Fruit fly (Drosophila melanogaster) whole organism, embryonic: Measurements from ENCODE around the gene CG9760.

ENCODE experiments used
- B-H1 ChIP-seq: fragments of 200-800 bp; sonication (Bioruptor generic); IDR thresholded peaks from 3 replicates; pipeline ENCODE4 v1.3.6; 2022; ENCODE audit warnings: missing biosample characterization, missing genetic modification characterization
- BEAF-32 ChIP-seq: fragments of 200-800 bp; sonication (Bioruptor generic); optimal IDR thresholded peaks from 3 replicates; lab custom pipeline; 2017; ENCODE audit warnings: missing biosample characterization, missing genetic modification characterization, mild to moderate bottlenecking, moderate library complexity, missing genetic modification reagents
- Bgb ChIP-seq: fragments of 200-800 bp; sonication (Bioruptor generic); IDR thresholded peaks from 2 replicates; pipeline ENCODE4 v1.3.6; 2022; ENCODE audit warnings: missing biosample characterization, missing genetic modification characterization; ENCODE audit not compliant: partially characterized antibody
- CG10274 ChIP-seq: fragments of 200-800 bp; sonication (Bioruptor generic); optimal IDR thresholded peaks from 3 replicates; lab custom pipeline; 2017; ENCODE audit warnings: missing biosample characterization, mild to moderate bottlenecking, missing genetic modification characterization
- CG10366 ChIP-seq: fragments of 200-800 bp; sonication (Bioruptor generic); IDR thresholded peaks from 2 replicates; pipeline ENCODE4 v1.3.6; 2022; ENCODE audit warnings: missing biosample characterization, missing genetic modification characterization
- CG10654 ChIP-seq: fragments of 200-800 bp; sonication (Bioruptor generic); optimal IDR thresholded peaks from 2 replicates; lab custom pipeline; 2016; ENCODE audit warnings: missing biosample characterization, missing genetic modification characterization
- CG15514 ChIP-seq: fragments of 200-800 bp; sonication (Bioruptor generic); optimal IDR thresholded peaks from 3 replicates; lab custom pipeline; 2017; ENCODE audit warnings: missing biosample characterization, missing genetic modification characterization, mild to moderate bottlenecking, moderate library complexity, missing genetic modification reagents
- CG1602 ChIP-seq: fragments of 200-800 bp; sonication (Bioruptor generic); optimal IDR thresholded peaks from 3 replicates; lab custom pipeline; 2016; ENCODE audit warnings: missing biosample characterization, missing genetic modification characterization
- CG17612 ChIP-seq: fragments of 200-800 bp; sonication (Bioruptor generic); IDR thresholded peaks from 2 replicates; pipeline ENCODE4 v1.3.6; 2022; ENCODE audit warnings: missing biosample characterization, missing genetic modification characterization
- CG2875 ChIP-seq: fragments of 200-800 bp; sonication (Bioruptor generic); optimal IDR thresholded peaks from 2 replicates; lab custom pipeline; 2017; ENCODE audit warnings: missing biosample characterization, mild to moderate bottlenecking, missing genetic modification characterization, missing genetic modification reagents
- CG32532 ChIP-seq: fragments of 200-800 bp; sonication (Bioruptor generic); IDR thresholded peaks from 2 replicates; pipeline ENCODE4 v1.3.6; 2022; ENCODE audit warnings: missing biosample characterization, missing genetic modification characterization
- CG34224 ChIP-seq: fragments of 200-800 bp; sonication (Bioruptor generic); IDR thresholded peaks from 3 replicates; pipeline ENCODE4 v1.3.6; 2022; ENCODE audit warnings: missing biosample characterization, missing genetic modification characterization; ENCODE audit not compliant: partially characterized antibody
- CG5953 ChIP-seq: fragments of 200-800 bp; sonication (Bioruptor generic); IDR thresholded peaks from 2 replicates; pipeline ENCODE4 v1.3.6; 2022; ENCODE audit warnings: missing biosample characterization, missing genetic modification characterization
- CG7372 ChIP-seq: fragments of 200-800 bp; sonication (Bioruptor generic); IDR thresholded peaks from 2 replicates; pipeline ENCODE4 v1.3.6; 2022; ENCODE audit warnings: missing biosample characterization, missing genetic modification characterization
- CG7556 ChIP-seq: fragments of 200-800 bp; sonication (Bioruptor generic); optimal IDR thresholded peaks from 2 replicates; lab custom pipeline; 2017; ENCODE audit warnings: missing biosample characterization, mild to moderate bottlenecking, missing genetic modification characterization
- CG7928 ChIP-seq: fragments of 200-800 bp; sonication (Bioruptor generic); optimal IDR thresholded peaks from 2 replicates; lab custom pipeline; 2017; ENCODE audit warnings: missing biosample characterization, mild to moderate bottlenecking, missing genetic modification characterization
- CG8089 ChIP-seq: fragments of 200-800 bp; sonication (Bioruptor generic); optimal IDR thresholded peaks from 3 replicates; lab custom pipeline; 2016; ENCODE audit warnings: missing biosample characterization, missing genetic modification characterization
- CG9609 ChIP-seq: fragments of 200-800 bp; sonication (Bioruptor generic); optimal IDR thresholded peaks from 3 replicates; lab custom pipeline; 2016; ENCODE audit warnings: missing biosample characterization, missing genetic modification characterization
- Dip2 ChIP-seq: fragments of 200-800 bp; sonication (Bioruptor generic); IDR thresholded peaks from 2 replicates; pipeline ENCODE4 v1.3.6; 2022; ENCODE audit warnings: missing biosample characterization, missing genetic modification characterization
- Doc2 ChIP-seq: fragments of 200-800 bp; sonication (Bioruptor generic); IDR thresholded peaks from 2 replicates; pipeline ENCODE4 v1.3.6; 2022; ENCODE audit warnings: missing biosample characterization, missing genetic modification characterization
- Drgx ChIP-seq: fragments of 200-800 bp; sonication (Bioruptor generic); IDR thresholded peaks from 2 replicates; pipeline ENCODE4 v1.3.6; 2022; ENCODE audit warnings: missing biosample characterization, missing genetic modification characterization
- Fer1 ChIP-seq: fragments of 200-800 bp; sonication (Bioruptor generic); optimal IDR thresholded peaks from 2 replicates; lab custom pipeline; 2017; ENCODE audit warnings: missing biosample characterization, mild to moderate bottlenecking, missing genetic modification characterization
- HmgD ChIP-seq: fragments of 200-800 bp; sonication (Bioruptor generic); optimal IDR thresholded peaks from 3 replicates; lab custom pipeline; 2016; ENCODE audit warnings: missing biosample characterization, missing genetic modification characterization
- Max ChIP-seq: fragments of 200-800 bp; sonication (Bioruptor generic); optimal IDR thresholded peaks from 2 replicates; lab custom pipeline; 2016; ENCODE audit warnings: missing biosample characterization, mild to moderate bottlenecking, missing genetic modification characterization
- Sox102F ChIP-seq: fragments of 200-800 bp; sonication (Bioruptor generic); optimal IDR thresholded peaks from 2 replicates; lab custom pipeline; 2018; ENCODE audit warnings: missing biosample characterization, mild to moderate bottlenecking, missing genetic modification characterization, moderate library complexity
- Taf1 ChIP-seq: fragments of 200-800 bp; sonication (Bioruptor generic); IDR thresholded peaks from 2 replicates; pipeline ENCODE4 v1.3.6; 2022; ENCODE audit warnings: missing biosample characterization, missing genetic modification characterization
- crp ChIP-seq, 2 experiments: fragments of 200-800 bp; sonication (Bioruptor generic); optimal IDR thresholded peaks; 2 replicates in 1 of 2; 3 replicates in 1 of 2; lab custom pipeline; 2017; ENCODE audit warnings: missing biosample characterization in 2 of 2, missing genetic modification characterization in 2 of 2, mild to moderate bottlenecking in 1 of 2, moderate library complexity in 1 of 2
- dati ChIP-seq: fragments of 200-800 bp; sonication (Bioruptor generic); IDR thresholded peaks from 2 replicates; pipeline ENCODE4 v1.3.6; 2022; ENCODE audit warnings: missing biosample characterization, missing genetic modification characterization
- fd64A ChIP-seq: fragments of 200-800 bp; sonication (Bioruptor generic); optimal IDR thresholded peaks from 3 replicates; lab custom pipeline; 2018; ENCODE audit warnings: missing biosample characterization, mild to moderate bottlenecking, missing genetic modification characterization
- gcm2 ChIP-seq: fragments of 200-800 bp; sonication (Bioruptor generic); optimal IDR thresholded peaks from 2 replicates; lab custom pipeline; 2016; ENCODE audit warnings: missing biosample characterization, missing genetic modification characterization
- gfzf ChIP-seq: fragments of 200-800 bp; sonication (Bioruptor generic); optimal IDR thresholded peaks from 2 replicates; lab custom pipeline; 2016; ENCODE audit warnings: missing biosample characterization, mild to moderate bottlenecking, missing genetic modification characterization, moderate library complexity
- gsb-n ChIP-seq: fragments of 200-800 bp; sonication (Bioruptor generic); optimal IDR thresholded peaks from 3 replicates; lab custom pipeline; 2018; ENCODE audit warnings: missing biosample characterization, mild to moderate bottlenecking, missing genetic modification characterization
- gt ChIP-seq: fragments of 200-800 bp; sonication (Bioruptor generic); IDR thresholded peaks from 2 replicates; pipeline ENCODE4 v1.3.6; 2022; ENCODE audit warnings: missing biosample characterization, missing genetic modification characterization
- hkb ChIP-seq, 2 experiments: fragments of 200-800 bp in 1 of 2; fragments of >200 bp in 1 of 2; sonication (Bioruptor generic) in 1 of 2; IDR thresholded peaks in 1 of 2; optimal IDR thresholded peaks in 1 of 2; 2 replicates each; pipeline versions ENCODE4 v1.3.6 to Lab custom; 2017 to 2022; ENCODE audit warnings: missing biosample characterization in 1 of 2, missing genetic modification characterization in 1 of 2
- hth ChIP-seq: fragments of >200 bp; optimal IDR thresholded peaks from 2 replicates; lab custom pipeline; 2017; ENCODE audit warnings: inconsistent platforms
- kah ChIP-seq: fragments of 200-800 bp; sonication (Bioruptor generic); optimal IDR thresholded peaks from 2 replicates; lab custom pipeline; 2018; ENCODE audit warnings: missing biosample characterization, mild to moderate bottlenecking, missing genetic modification characterization
- klu ChIP-seq: fragments of 200-800 bp; sonication (Bioruptor generic); IDR thresholded peaks from 2 replicates; pipeline ENCODE4 v1.3.6; 2022; ENCODE audit warnings: missing biosample characterization, missing genetic modification characterization
- kni ChIP-seq: fragments of 200-800 bp; sonication (Bioruptor generic); optimal IDR thresholded peaks from 3 replicates; lab custom pipeline; 2017; ENCODE audit warnings: mild to moderate bottlenecking, missing biosample characterization, missing genetic modification reagents, missing genetic modification characterization
- lab ChIP-seq: fragments of 200-800 bp; sonication (Bioruptor generic); optimal IDR thresholded peaks from 3 replicates; lab custom pipeline; 2017; ENCODE audit warnings: missing biosample characterization, missing genetic modification characterization, mild to moderate bottlenecking, moderate library complexity, missing genetic modification reagents
- lmd ChIP-seq: fragments of 200-800 bp; sonication (Bioruptor generic); IDR thresholded peaks from 2 replicates; pipeline ENCODE4 v1.3.6; 2022; ENCODE audit warnings: missing biosample characterization, missing genetic modification characterization
- maf-S ChIP-seq: fragments of 200-800 bp; sonication (Bioruptor generic); optimal IDR thresholded peaks from 2 replicates; lab custom pipeline; 2016; ENCODE audit warnings: missing biosample characterization, missing genetic modification characterization
- mirr ChIP-seq: fragments of 200-800 bp; sonication (Bioruptor generic); optimal IDR thresholded peaks from 3 replicates; lab custom pipeline; 2018; ENCODE audit warnings: missing biosample characterization, mild to moderate bottlenecking, missing genetic modification characterization
- nmo ChIP-seq: fragments of 200-800 bp; sonication (Bioruptor generic); optimal IDR thresholded peaks from 2 replicates; lab custom pipeline; 2018; ENCODE audit warnings: missing biosample characterization, mild to moderate bottlenecking, missing genetic modification characterization, moderate library complexity
- pan ChIP-seq, 4 experiments: fragments of >200 bp in 3 of 4; fragments of 200-800 bp in 1 of 4; sonication (Bioruptor generic) in 1 of 4; optimal IDR thresholded peaks in 3 of 4; IDR thresholded peaks in 1 of 4; 2 replicates each; pipeline versions ENCODE4 v1.3.6 to Lab custom; 2017 to 2022; ENCODE audit warnings: missing biosample characterization in 2 of 4, missing genetic modification characterization in 2 of 4, mixed read lengths in 1 of 4
- ranshi ChIP-seq: fragments of 200-800 bp; sonication (Bioruptor generic); IDR thresholded peaks from 2 replicates; pipeline ENCODE4 v1.3.6; 2022; ENCODE audit warnings: missing biosample characterization, missing genetic modification characterization
- repo ChIP-seq: fragments of 200-800 bp; sonication (Bioruptor generic); optimal IDR thresholded peaks from 2 replicates; lab custom pipeline; 2016; ENCODE audit warnings: missing biosample characterization, missing genetic modification characterization
- rib ChIP-seq: fragments of 200-800 bp; sonication (Bioruptor generic); IDR thresholded peaks from 2 replicates; pipeline ENCODE4 v1.3.6; 2022; ENCODE audit warnings: missing biosample characterization, missing genetic modification characterization
- tna ChIP-seq: fragments of 200-800 bp; sonication (Bioruptor generic); IDR thresholded peaks from 2 replicates; pipeline ENCODE4 v1.3.6; 2022; ENCODE audit warnings: missing biosample characterization, missing genetic modification characterization; ENCODE audit not compliant: partially characterized antibody
- tx ChIP-seq: fragments of 200-800 bp; sonication (Bioruptor generic); optimal IDR thresholded peaks from 2 replicates; lab custom pipeline; 2016; ENCODE audit warnings: missing biosample characterization, missing genetic modification characterization

CG9760 gene

DNA sequence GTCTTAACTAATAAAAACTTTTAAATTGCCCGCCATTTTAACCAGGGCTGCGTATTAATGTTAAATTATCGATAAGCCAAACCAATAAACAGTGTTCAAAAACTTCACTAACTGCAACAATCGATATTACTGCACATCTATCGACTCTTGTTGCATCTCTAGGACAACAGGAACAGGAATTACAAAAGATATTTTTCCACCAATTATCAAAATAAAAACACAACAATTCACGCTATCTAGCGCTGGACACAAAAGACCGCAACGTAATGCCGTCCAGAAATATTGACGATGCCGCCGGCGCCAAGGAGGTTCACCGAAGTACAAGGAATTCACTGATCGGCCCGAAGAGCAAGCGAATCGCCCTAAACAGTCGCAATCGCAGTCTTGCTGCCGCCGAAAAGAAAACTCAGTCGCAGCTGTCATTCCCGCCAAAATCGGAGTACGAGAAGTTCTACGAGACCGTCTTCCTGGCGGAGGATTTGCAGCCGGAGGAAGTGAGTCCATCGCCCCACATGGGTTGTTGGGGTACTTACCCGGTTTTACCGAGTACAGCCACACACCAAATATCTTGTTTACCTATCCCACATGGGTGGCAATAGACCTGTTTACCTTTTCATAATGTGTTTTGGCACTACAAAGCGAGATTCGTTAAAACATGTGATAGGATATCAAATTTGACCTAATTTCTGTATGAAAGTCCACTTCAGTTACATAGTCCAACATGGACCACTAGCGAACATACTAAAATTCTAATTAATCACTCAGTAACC is 47.4 kb downstream of the CG9760 start, which contains the start of gene vers (continued):
- TF ChIP-seq crp (GFP tag; optimal IDR thresholded peaks at IDR 0.05; lab: Kevin White, UChicago): no peak
- TF ChIP-seq CG7556: no peak
- TF ChIP-seq CG34224 (GFP tag; lab: Robert Waterston, UW): peak; percentile 94
- no peak for TF ChIP-seq hkb (optimal IDR thresholded peaks at IDR 0.05; lab: Kevin White, UChicago)
- no peak for TF ChIP-seq hkb (GFP tag; IDR thresholded peaks at IDR 0.05; lab: Robert Waterston, UW)
- TF ChIP-seq pan (optimal IDR thresholded peaks at IDR 0.05; lab: Kevin White, UChicago): no peak
- TF ChIP-seq pan (GFP tag; optimal IDR thresholded peaks at IDR 0.05 in 1 of 2, IDR thresholded peaks at IDR 0.05 in 1 of 2): no peak
- peak; percentile 56 for TF ChIP-seq Max (GFP tag; lab: Kevin White, UChicago)
- no peak for TF ChIP-seq CG7372 (GFP tag; lab: Robert Waterston, UW)
- no peak for TF ChIP-seq CG1602
- TF ChIP-seq fd64A (GFP tag; lab: Kevin White, UChicago): no peak
- no peak for TF ChIP-seq Sox102F
- TF ChIP-seq CG10366 (GFP tag; lab: Robert Waterston, UW): no peak; the same call in 1 of the 2 replicates
- TF ChIP-seq lmd (GFP tag; lab: Robert Waterston, UW): no peak; the same call in 1 of the 2 replicates
- TF ChIP-seq CG32532: peak; percentile 19; the same call in 1 of the 2 replicates
- no peak for TF ChIP-seq Dip2 (GFP tag; lab: Robert Waterston, UW)
- no peak for TF ChIP-seq gt
- TF ChIP-seq tx (GFP tag; lab: Kevin White, UChicago): no peak
- peak; percentile 19 for TF ChIP-seq gsb-n (tag; lab: Kevin White, UChicago)
- no peak for TF ChIP-seq mirr (GFP tag; lab: Kevin White, UChicago)
- TF ChIP-seq Doc2 (GFP tag; lab: Robert Waterston, UW): no peak
- TF ChIP-seq CG2875 (GFP tag; lab: Kevin White, UChicago): no peak
- no peak for TF ChIP-seq CG8089 (GFP tag; lab: Kevin White, UChicago)
- no peak for TF ChIP-seq kni (GFP tag; lab: Kevin White, UChicago)
- TF ChIP-seq CG15514 (GFP tag; lab: Kevin White, UChicago): peak; percentile 56
- TF ChIP-seq HmgD (GFP tag; lab: Kevin White, UChicago): peak; percentile 3
- no peak for TF ChIP-seq rib (GFP tag; lab: Robert Waterston, UW)
- no peak for TF ChIP-seq CG10654 (GFP tag; lab: Kevin White, UChicago)
- no peak for TF ChIP-seq kah (GFP tag; lab: Kevin White, UChicago)
- peak; percentile 92 for TF ChIP-seq CG7928
- no peak for TF ChIP-seq Drgx
- TF ChIP-seq gcm2 (GFP tag; lab: Kevin White, UChicago): no peak
- TF ChIP-seq CG9609 (GFP tag; lab: Kevin White, UChicago): no peak
- TF ChIP-seq maf-S (GFP tag; lab: Kevin White, UChicago): no peak
- no peak for TF ChIP-seq CG5953 (GFP tag; lab: Robert Waterston, UW)
- no peak for TF ChIP-seq CG17612
- TF ChIP-seq Fer1: peak; percentile 32
- TF ChIP-seq Bgb (GFP tag; lab: Robert Waterston, UW): peak; percentile 95
- TF ChIP-seq Taf1 (GFP tag; lab: Robert Waterston, UW): no peak
- TF ChIP-seq hth: no peak
- peak; percentile 83 for TF ChIP-seq tna (GFP tag; lab: Robert Waterston, UW)
- peak; percentile 41 for TF ChIP-seq nmo (GFP tag; lab: Kevin White, UChicago)
- TF ChIP-seq repo: no peak
- TF ChIP-seq CG10274 (GFP tag; lab: Kevin White, UChicago): no peak
- no peak for TF ChIP-seq klu (GFP tag; lab: Robert Waterston, UW)
- 0 out of 2 replicates have a peak, but pooled peaks have one; percentile 17 for TF ChIP-seq ranshi (GFP tag; lab: Robert Waterston, UW)
- TF ChIP-seq B-H1: no peak
- peak; percentile 93 for TF ChIP-seq BEAF-32 (GFP tag; lab: Kevin White, UChicago)
- peak; percentile 12 for TF ChIP-seq gfzf (GFP tag; lab: Kevin White, UChicago)
- TF ChIP-seq lab: no peak
- TF ChIP-seq dati (GFP tag; lab: Robert Waterston, UW): no peak
